Worm (Caenorhabditis elegans): ENCODE results near the gene srt-39.
"Not testable (repeated sequence)": the region's sequence is repeated elsewhere in the genome, so short reads cannot be mapped to it uniquely, and the experiment has no call there.

srt-39 gene

ce11 chrV:12509922-12510582, 25.4 kb downstream of the srt-39 start:
- TF ChIP-seq aha-1 (tag), result peak; percentile 79
- peak; percentile 76 for TF ChIP-seq sdz-12 (GFP tag; optimal IDR thresholded peaks at IDR 0.05)
- TF ChIP-seq gei-8 (GFP tag; optimal IDR thresholded peaks at IDR 0.05), result peak; percentile 62
- peak; percentile 3 for TF ChIP-seq lir-3 (tag; optimal IDR thresholded peaks at IDR 0.05)
- TF ChIP-seq mxl-3 (GFP tag; optimal IDR thresholded peaks at IDR 0.05), result peak; percentile 28
- peak; percentile 1 for TF ChIP-seq F10B5.3 (tag; optimal IDR thresholded peaks at IDR 0.05)
- peak; percentile 88 for TF ChIP-seq spr-3 (GFP tag; optimal IDR thresholded peaks at IDR 0.05)
- TF ChIP-seq hlh-11 (tag; optimal IDR thresholded peaks at IDR 0.05), result peak; percentile 4
- TF ChIP-seq Y5F2A.4 (GFP tag; optimal IDR thresholded peaks at IDR 0.05), result peak; percentile 51
- TF ChIP-seq nhr-111 (GFP tag; optimal IDR thresholded peaks at IDR 0.05), result peak; percentile 91
- TF ChIP-seq unc-62 (GFP tag; optimal IDR thresholded peaks at IDR 0.05 in 1 of 2), result peak in 1 of 2 experiments; percentile 87
- TF ChIP-seq unc-62 (tag; optimal IDR thresholded peaks at IDR 0.05), result not testable (repeated sequence)

DNA sequence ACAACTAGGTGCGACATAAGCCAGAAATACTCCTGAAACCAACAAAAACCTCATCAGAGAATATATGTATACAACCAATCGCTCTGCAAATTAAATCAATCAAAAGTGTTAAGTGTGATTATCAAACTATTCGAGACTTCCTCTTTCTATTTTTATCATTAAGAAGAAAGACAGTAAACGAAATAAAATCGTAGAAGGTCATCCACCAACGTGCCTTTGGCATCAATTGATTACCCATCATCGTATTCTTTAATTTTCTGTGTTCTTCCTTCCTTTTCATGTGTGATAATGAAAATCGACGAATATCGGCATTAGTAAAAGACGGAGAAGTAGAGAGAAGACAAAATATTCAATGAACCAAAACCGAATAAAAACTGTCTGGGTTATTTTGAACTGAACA, 27.3 kb downstream of the srt-39 start:
- TF ChIP-seq aha-1 (tag) (peak; percentile 78), T20F7.1 (GFP tag; optimal IDR thresholded peaks at IDR 0.05) (no peak), mxl-3 (GFP tag; optimal IDR thresholded peaks at IDR 0.05) (peak; percentile 51), lin-13 (GFP tag; optimal IDR thresholded peaks at IDR 0.05) (no peak), zip-2 (tag; optimal IDR thresholded peaks at IDR 0.05) (no peak), nhr-28 (tag; optimal IDR thresholded peaks at IDR 0.05) (peak; percentile 45), nhr-237 (tag; optimal IDR thresholded peaks at IDR 0.05) (no peak)

- TF ChIP-seq dmd-9 (GFP tag; IDR thresholded peaks at IDR 0.05) (no peak), nhr-41 (GFP tag; IDR thresholded peaks at IDR 0.05) (no peak), lsy-2 (tag; optimal IDR thresholded peaks at IDR 0.05) (peak in 1 of 2 experiments; percentile 20), hlh-11 (tag; optimal IDR thresholded peaks at IDR 0.05) (peak; percentile 84), lin-29 (GFP tag; IDR thresholded peaks at IDR 0.05) (no peak), daf-16 (GFP tag; optimal IDR thresholded peaks at IDR 0.05) (peak in 1 of 2 experiments; percentile 31), daf-16 (tag; optimal IDR thresholded peaks at IDR 0.05) (peak; percentile 91), tra-1 (GFP tag; IDR thresholded peaks at IDR 0.05) (no peak), madf-5 (GFP tag; IDR thresholded peaks at IDR 0.05) (no peak), hmg-1.1 (GFP tag; IDR thresholded peaks at IDR 0.05) (no peak), ceh-44 (GFP tag; IDR thresholded peaks at IDR 0.05) (no peak), lin-15B (tag; optimal IDR thresholded peaks at IDR 0.05) (no peak), dve-1 (tag; optimal IDR thresholded peaks at IDR 0.05; ENCODE audit: insufficient read depth) (peak; percentile 77), ceh-28 (tag; optimal IDR thresholded peaks at IDR 0.05) (no peak), zfp-3 (GFP tag; conservative IDR thresholded peaks at IDR 0.05) (no peak), nhr-25 (tag; optimal IDR thresholded peaks at IDR 0.05; ENCODE audit: borderline replicate concordance, insufficient read depth) (no peak), cey-2 (tag; optimal IDR thresholded peaks at IDR 0.05; ENCODE audit: borderline replicate concordance, insufficient read depth) (no peak), tag-97 (GFP tag; IDR thresholded peaks at IDR 0.05) (no peak), ztf-11 (tag; optimal IDR thresholded peaks at IDR 0.05) (no peak), ceh-32 (tag; optimal IDR thresholded peaks at IDR 0.05; ENCODE audit: poor library complexity) (no peak), hif-1 (tag; optimal IDR thresholded peaks at IDR 0.05) (no peak), vab-7 (GFP tag; IDR thresholded peaks at IDR 0.05) (no peak), F10B5.3 (tag; optimal IDR thresholded peaks at IDR 0.05) (no peak), lim-7 (GFP tag; IDR thresholded peaks at IDR 0.05) (no peak), snpc-4 (tag; optimal IDR thresholded peaks at IDR 0.05) (no peak), T26A8.4 (GFP tag; IDR thresholded peaks at IDR 0.05) (no peak), F44E2.7 (GFP tag; IDR thresholded peaks at IDR 0.05) (no peak), mep-1 (tag; optimal IDR thresholded peaks at IDR 0.05) (peak; percentile 21), zfp-2 (tag; optimal IDR thresholded peaks at IDR 0.05) (no peak), ZK337.2 (GFP tag; IDR thresholded peaks at IDR 0.05) (no peak), duxl-1 (tag; optimal IDR thresholded peaks at IDR 0.05; ENCODE audit: poor library complexity) (no peak), nhr-76 (tag; optimal IDR thresholded peaks at IDR 0.05) (no peak), gei-8 (GFP tag; optimal IDR thresholded peaks at IDR 0.05) (no peak)
Observed at ce11 chrV:12512773-12513172, 28.1 kb downstream of the srt-39 start, which contains the start of the genes T28H10.2 and lgmn-1. T28H10.2 (minus strand) TSS chrV:12512949. lgmn-1 (plus strand) TSS chrV:12513056.

Measured in whole organism, L4 larva.